Fruit fly (Drosophila melanogaster) whole organism, larva: Measurements from ENCODE around the gene CG7900.
"Not testable (repeated sequence)": the region's sequence is repeated elsewhere in the genome, so short reads cannot be mapped to it uniquely, and the experiment has no call there.

Source experiments
- noc ChIP-seq: fragments of 200-800 bp; sonication (Bioruptor generic); optimal IDR thresholded peaks from 3 replicates; lab custom pipeline; 2019; ENCODE audit warnings: missing biosample characterization, mild to moderate bottlenecking, missing genetic modification characterization, moderate library complexity

Gene CG7900

DNA sequence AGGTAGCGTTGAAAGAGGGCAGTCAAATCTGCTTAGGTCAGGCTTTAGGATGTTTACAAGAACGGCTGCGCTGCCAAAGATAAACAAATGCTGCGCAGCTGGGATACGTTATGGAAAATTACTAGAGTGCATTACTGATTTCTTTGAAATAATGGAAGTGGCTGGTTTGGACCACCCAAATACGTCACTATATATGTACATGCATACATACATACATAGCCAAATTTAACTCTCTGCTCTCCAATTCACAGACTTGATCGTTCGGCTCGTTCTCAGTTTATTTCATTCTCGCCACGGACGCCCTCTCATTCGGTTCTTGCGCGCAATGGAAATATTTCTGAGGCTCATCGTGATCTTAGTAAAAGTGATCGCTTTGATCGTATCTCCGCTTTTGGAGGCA lies at the start of gene CG7900:
Gene CG7900 (plus strand): TSS at position 301 of the 400 bp plus-strand sequence.
- TF ChIP-seq noc (tag; lab: Kevin White, UChicago): not testable (repeated sequence)

DNA sequence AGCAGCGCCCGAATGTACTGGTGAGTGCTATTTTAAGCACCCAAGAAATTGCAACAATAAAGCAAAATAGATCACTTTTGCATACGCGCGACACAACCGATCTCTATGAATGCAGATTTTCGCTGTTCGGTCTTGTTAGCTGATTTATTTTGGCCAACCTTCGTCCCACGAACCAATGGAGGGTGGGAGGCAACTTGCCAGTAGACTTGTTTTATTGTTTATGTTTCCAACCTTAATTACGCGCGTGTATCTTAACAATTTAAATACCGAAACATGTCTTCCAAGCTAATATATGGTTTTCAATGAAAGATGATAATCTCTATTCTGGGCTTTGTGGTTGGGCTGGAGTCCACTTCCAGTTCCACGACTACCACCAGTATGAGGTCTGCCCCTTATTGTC lies 45.1 kb upstream of the CG7900 start, which contains the start of gene CG43618:
Gene CG43618 (plus strand): TSS at position 301 of the 400 bp plus-strand sequence.
- not testable (repeated sequence) for TF ChIP-seq noc (tag; lab: Kevin White, UChicago)

DNA sequence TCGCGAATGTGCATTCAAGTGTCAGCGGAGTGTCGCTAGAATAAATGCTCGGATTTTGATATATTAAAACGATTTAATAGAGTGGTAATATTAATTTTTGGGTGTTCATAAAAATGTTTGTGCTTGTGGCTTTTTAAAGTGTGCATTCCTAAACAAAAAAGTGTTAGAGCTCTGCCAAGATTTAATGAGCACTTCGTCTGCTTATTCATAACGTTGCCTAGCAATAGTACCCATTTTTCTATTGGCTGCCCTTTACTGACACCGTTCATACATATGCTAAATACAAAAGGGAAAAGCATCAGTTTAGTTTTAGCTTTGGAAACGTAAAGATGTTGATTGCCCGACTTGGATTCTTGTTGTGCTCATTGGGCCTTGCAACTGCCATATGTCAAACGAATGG lies 44.6 kb upstream of the CG7900 start, which contains the start of gene CG43061:
Gene CG43061 (plus strand): TSS at position 301 of the 400 bp plus-strand sequence.
- TF ChIP-seq noc (tag; lab: Kevin White, UChicago): not testable (repeated sequence)

DNA sequence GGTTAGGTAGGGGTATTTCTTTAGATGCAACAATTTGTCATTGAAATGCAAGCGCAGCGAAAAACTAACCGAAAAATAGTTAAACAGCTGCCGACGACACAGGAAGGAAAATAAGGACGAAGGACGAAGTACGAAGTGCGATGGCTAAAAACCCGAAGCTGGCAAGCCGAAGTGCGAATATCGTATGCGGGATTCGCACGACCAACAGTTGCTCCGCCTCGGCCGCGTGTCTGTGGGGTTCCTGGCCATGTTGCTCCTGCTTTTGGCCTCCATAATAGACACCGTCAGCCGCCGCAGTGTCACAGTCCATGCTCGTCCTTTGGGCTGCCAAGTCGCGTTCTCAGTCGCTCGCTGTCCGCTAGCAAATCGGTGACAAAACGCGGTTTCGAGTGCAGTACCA lies 34.9 kb upstream of the CG7900 start, which contains the start of gene mAChR-B:
Gene mAChR-B (plus strand): TSS at position 301 of the 400 bp plus-strand sequence.
- no peak for TF ChIP-seq noc (tag; lab: Kevin White, UChicago)

DNA sequence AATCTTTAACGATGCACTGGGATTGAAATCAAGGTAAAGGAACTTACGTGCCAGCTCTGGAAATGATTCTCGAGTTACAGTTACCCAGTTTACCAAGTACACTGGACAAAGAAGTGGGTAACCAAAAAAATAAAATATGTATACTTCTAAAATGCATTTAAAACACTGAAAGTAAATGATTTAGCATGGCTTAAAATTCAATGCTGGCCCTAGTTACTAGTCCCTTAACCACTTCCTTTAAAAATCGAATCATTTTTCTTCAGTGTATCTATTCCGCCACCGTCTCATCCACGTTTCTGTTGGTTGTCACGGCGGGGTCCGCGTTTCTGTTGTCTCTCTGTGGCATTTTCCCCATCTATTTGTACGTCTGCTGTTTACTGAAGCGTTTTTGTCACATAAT lies 21.3 kb upstream of the CG7900 start:
- no peak for TF ChIP-seq noc (tag; lab: Kevin White, UChicago)

DNA sequence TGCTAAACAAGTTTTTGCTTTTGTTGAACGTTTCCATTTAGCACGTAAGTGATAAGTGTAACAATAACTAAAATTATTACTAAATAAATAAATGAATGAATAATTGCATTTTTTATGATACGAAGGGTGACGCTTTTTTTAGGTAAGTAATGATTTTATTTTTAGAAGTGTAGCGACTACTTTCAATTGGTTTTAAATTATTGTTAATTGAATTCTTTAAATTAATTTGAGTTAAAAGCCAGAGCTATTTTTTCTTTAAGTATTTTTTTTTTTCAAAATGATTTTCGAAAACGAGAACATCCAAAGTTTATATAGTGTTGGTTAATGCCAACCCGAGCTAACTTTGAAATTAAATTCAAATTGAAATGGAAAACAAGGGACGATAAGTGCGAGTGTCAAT lies 7.0 kb upstream of the CG7900 start, which contains the start of gene CG7910:
Gene CG7910 (plus strand): TSS at position 301 of the 400 bp plus-strand sequence.
- no peak for TF ChIP-seq noc (tag; lab: Kevin White, UChicago)

DNA sequence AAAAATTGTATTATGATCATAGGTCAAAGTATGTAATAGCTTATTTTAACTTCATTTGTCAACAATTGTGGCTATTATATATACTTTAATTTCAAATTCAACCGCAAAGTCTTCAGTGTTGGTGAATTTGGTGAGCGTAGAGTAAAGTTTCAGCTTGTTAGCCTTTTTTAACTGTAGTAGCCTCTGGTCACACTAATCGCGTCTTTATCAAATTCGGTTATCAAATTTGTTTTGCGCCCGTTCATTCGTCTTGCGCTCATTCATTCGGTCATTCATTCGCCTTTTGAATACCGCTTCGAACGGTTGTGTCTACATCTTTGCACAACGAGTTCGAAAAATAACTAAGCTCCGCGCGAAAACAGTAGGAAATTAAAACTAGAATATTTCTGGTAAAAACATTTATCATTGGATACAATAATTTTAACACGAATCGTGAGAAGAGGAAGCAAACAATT lies 11.2 kb downstream of the CG7900 start, which contains the start of gene puc:
Gene puc (plus strand): TSS at position 245 of the 455 bp plus-strand sequence.
- TF ChIP-seq noc (tag; lab: Kevin White, UChicago): peak; percentile 58

DNA sequence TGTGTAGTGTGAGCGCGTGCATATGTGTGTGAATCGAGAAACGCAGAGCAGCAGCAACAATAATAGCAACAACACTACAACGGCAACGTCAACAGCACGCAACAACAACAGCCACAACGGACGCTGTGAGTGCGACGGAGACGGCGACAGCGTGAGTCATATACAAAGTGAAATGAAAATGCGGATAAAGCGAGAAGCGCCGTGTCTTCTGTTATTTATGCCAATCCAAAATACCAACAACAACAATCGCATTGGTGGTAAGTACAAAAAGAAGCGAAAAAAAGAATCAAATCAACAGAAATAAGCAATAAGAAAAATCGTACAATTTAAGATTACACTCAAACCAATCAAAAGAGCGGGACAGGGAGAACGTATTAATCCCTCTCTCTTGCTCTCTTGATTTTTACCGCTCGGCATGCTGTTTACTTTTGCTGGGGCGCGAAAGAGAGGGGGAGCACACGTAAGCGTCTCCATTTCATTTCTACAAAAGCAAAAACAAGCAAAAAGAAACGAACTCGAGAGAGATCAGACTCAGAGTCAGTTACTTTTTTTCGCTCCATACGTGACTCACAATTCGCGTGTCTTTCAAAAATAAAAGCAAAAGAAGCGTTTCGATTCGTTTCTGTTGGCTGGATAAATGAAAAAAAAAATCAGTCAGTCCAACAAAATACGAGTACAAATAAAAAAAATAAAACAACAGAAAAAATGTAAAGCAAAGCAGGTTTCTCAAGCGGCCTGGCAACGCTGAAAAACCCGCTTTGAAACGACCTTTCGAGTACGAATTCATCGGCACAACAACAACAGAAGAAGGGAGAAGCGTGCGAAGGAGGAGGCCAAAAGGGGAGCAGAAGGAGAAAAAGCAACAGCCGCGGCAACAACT lies 12.2 kb downstream of the CG7900 start:
- peak; percentile 54 for TF ChIP-seq noc (tag; lab: Kevin White, UChicago)

DNA sequence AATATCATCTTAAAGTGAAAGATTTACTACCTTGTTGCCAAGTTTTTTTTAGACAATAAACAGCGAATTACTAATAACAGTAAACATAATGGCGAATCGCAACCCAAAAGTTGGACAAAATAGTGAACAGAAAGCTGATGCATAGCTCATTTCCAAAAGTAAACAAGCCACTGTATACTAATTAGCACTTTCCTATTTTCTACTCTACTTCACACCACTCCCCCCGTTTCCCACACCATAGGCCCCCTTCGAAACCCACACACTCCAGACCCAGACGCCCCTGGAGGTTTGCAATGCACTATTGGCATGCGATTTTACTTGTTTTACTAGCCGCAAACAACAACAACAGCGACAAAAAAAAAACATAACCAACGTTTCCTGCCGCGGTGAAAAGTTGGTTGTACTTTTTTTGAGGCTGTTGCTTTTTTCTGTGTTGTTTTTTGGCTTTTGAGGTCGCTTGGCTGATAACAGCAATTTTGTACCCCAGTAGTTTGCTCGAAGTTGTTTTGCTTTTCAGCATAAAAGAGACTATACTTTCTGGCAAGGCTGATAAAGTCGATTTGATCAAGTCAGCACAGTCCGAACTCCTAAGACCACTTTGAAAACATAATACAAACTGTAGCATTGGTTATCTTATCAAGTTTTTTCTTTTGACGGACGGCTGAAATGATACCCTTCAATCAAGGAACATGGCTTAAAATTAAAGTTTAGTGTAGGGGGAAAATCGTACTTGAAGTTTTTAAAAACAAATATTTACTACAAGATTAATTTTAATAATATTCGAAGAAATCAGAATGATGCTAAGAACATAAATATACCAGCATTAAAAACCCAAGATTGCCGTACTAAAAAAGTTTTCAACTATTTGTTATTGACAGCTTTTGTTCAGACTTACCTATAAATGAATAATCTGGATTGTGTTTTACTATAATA lies 13.3 kb downstream of the CG7900 start:
- peak; percentile 69 for TF ChIP-seq noc (tag; lab: Kevin White, UChicago)

DNA sequence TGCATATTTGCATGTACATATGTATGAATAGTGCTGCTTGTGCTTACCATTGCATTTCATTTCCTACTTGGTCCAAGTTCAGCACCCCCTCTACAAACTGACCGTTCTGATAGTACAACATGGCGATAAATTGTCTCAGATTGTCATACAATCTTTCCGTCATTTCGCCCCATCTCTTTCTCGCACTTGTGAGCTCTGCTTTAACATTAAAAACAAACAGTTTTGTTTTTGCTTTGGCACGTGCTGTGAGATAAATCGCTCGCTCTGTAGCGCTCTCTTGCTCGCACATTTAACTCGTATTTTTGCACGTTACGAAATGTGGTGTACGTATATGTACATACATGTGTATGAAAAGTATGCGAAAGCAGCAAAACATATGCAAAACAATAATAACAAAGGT lies 14.8 kb downstream of the CG7900 start:
- no peak for TF ChIP-seq noc (tag; lab: Kevin White, UChicago)

DNA sequence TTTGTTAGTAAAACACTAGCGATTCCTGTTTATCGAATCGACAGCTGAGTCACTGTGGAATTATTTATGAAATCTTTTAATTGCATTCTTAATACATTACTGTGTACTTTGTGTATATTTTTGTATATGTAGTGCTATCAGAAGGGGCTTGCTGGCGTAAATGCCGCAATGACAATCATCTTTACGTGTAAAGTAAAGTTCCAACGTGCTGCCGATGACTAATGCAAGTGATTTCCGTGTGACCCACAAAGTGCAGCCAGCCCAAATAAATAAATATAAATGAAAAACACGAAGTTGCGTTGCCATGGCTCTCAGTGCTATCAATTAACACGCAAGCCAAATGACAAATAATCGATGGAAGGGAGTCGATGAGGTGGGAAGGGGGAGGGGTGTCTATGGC lies 15.9 kb downstream of the CG7900 start:
- no peak for TF ChIP-seq noc (tag; lab: Kevin White, UChicago)

DNA sequence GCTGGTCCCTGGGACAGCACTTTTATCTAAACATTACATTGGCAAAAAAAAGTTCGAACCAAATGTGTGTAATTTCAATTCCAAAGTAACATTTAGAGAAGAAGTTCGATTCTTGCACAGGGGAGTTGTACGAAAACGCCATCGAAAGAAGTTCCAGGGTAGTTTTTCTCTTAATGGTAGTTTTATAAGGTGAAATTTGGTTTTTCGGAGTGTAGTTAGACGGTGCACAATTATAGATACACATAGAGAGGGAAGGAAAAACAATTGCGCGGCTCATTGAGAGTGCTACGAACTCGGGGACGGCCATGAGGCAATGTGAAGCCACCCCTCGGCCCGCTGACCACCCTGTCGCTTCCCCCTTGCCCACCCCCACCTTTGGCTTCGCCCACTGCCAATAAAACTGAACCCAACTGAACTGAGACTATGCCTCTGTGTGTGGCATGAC lies 16.3 kb downstream of the CG7900 start:
- no peak for TF ChIP-seq noc (tag; lab: Kevin White, UChicago)

DNA sequence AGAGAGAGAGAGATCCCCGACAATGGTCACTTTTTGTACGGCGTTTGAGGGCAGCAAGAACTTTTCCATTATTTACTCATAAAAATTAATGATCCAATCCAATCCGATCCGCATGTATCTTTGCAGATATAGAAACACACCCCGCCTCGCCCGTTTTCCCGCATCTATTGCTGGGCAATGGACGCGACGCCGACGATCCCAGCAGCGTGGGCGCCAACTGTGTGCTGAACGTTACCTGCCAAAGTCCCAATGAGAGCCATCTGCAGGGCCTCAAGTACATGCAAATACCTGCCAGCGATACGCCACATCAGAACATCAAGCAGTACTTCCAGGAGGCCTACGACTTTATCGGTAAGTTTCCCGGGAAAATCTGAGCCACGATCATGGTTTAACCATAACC lies 17.0 kb downstream of the CG7900 start:
- no peak for TF ChIP-seq noc (tag; lab: Kevin White, UChicago)

DNA sequence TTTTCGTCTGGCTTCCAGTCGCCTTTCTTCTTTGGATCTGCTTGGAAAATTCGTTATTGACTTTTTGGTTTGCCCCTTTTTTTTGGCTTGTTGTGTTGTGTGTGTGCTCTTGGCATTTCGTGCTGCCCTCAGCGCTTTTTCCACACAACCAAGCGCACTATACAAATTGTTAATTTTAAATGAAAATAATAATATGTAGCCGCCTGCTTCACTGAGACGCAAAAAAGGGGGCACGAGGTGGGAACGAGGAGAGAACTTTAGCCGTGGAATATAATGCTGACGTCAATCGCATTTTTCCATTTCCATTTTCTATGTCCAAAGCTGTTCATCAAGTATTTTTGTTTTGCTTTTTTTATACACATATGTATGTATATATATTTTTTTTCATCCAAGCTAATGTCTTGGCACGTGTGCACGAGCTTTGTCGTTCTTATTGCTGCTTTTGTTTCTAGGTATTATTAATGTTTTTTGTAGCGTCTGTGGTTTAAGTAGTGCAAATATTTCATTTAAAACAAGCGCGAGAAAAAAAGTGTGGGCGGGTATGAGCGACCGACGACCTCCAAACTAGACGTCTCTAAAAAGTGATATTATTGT lies 18.0 kb downstream of the CG7900 start:
- TF ChIP-seq noc (tag; lab: Kevin White, UChicago): no peak
